Worm (Caenorhabditis elegans): ENCODE measurements around the gene gfm-1.

Gene gfm-1

ce11 chrII:13164062-13164461 is 46.8 kb downstream of the gfm-1 start:
- TF ChIP-seq flt-1 (GFP tag; IDR thresholded peaks at IDR 0.05): no peak
- no peak for TF ChIP-seq tbx-37 (GFP tag; conservative IDR thresholded peaks at IDR 0.05)
- TF ChIP-seq hmbx-1 (tag; optimal IDR thresholded peaks at IDR 0.05): no peak
- TF ChIP-seq ceh-36 (tag; optimal IDR thresholded peaks at IDR 0.05): no peak
- no peak for TF ChIP-seq scrt-1 (GFP tag; IDR thresholded peaks at IDR 0.05)
- no peak for TF ChIP-seq ets-7 (tag; optimal IDR thresholded peaks at IDR 0.05)
- no peak for TF ChIP-seq pes-1 (GFP tag; IDR thresholded peaks at IDR 0.05)
- no peak for TF ChIP-seq sea-1 (GFP tag; conservative IDR thresholded peaks at IDR 0.05)
- TF ChIP-seq hnd-1 (tag; optimal IDR thresholded peaks at IDR 0.05): no peak
- no peak for TF ChIP-seq ama-1 (optimal IDR thresholded peaks at IDR 0.05)
- TF ChIP-seq hmg-4 (GFP tag; optimal IDR thresholded peaks at IDR 0.05): no peak
- TF ChIP-seq tra-4 (tag; optimal IDR thresholded peaks at IDR 0.05): no peak
- no peak for TF ChIP-seq tbx-11 (GFP tag; IDR thresholded peaks at IDR 0.05)
- no peak for TF ChIP-seq aly-1 (tag; optimal IDR thresholded peaks at IDR 0.05)
- no peak for TF ChIP-seq F13C5.2 (tag; optimal IDR thresholded peaks at IDR 0.05)

DNA sequence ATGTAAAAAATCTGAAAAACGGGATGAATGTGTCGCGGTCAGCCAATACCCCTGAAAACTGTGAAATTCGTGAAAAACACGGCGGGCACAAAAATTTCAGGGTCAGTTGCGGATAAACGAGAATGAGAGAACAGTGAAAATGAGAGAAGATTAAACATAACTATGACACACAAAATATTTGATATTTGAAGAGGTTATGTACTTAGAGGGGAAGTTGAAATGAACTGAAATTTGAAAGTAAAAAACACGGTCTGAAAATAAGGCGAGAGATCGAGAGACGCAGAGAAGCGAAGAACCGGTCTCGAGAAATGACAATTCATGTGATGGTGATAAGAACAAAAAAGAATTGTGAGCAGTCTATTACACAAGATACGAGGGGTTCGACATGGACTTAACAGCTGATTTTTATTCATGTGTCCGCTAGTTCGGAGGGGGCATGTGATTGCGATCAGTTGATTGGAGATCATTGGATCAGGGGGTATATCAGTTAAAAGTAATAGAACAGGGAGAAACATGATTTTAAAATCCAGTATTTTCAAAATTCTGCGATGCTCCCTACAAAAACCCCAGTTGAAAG is 48.5 kb downstream of the gfm-1 start, which contains the start of gene moe-3:
Gene moe-3, minus strand, starts transcription at position 51 of the 577 bp plus-strand sequence.
- TF ChIP-seq aly-1 (tag; optimal IDR thresholded peaks at IDR 0.05) (no peak), F13C5.2 (tag; optimal IDR thresholded peaks at IDR 0.05) (no peak), pes-1 (GFP tag; IDR thresholded peaks at IDR 0.05) (no peak), ceh-13 (GFP tag; optimal IDR thresholded peaks at IDR 0.05) (no peak), ama-1 (optimal IDR thresholded peaks at IDR 0.05) (no peak), ceh-36 (tag; optimal IDR thresholded peaks at IDR 0.05) (no peak), scrt-1 (GFP tag; IDR thresholded peaks at IDR 0.05) (no peak), tra-4 (tag; optimal IDR thresholded peaks at IDR 0.05) (no peak), hmbx-1 (tag; optimal IDR thresholded peaks at IDR 0.05) (no peak), ets-7 (tag; optimal IDR thresholded peaks at IDR 0.05) (no peak), sea-1 (GFP tag; conservative IDR thresholded peaks at IDR 0.05) (no peak)

DNA sequence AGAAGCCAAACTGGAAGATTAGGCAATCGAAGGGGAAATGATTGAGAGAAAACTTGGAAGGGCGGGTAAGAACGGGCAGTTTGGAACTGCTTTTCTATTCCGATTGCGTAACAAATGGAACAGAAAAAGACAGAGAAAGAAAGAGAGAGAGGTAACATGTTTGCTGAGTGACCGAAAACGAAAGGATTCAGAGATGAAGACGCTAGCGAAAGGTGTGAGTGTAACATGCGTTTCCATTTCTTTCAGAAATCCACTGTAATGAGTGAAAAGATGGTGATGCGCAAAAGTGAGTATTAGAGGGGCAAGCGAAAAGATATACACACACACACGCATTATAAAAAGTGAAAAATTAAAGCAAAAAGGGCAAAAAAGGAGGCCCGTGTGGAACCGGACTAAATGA is 50.2 kb downstream of the gfm-1 start:
- no peak for TF ChIP-seq ceh-13 (GFP tag; optimal IDR thresholded peaks at IDR 0.05)
- TF ChIP-seq scrt-1 (GFP tag; IDR thresholded peaks at IDR 0.05): no peak
- TF ChIP-seq F13C5.2 (tag; optimal IDR thresholded peaks at IDR 0.05): no peak
- no peak for TF ChIP-seq ama-1 (optimal IDR thresholded peaks at IDR 0.05)
- no peak for TF ChIP-seq tbx-37 (GFP tag; conservative IDR thresholded peaks at IDR 0.05)
- TF ChIP-seq ets-7 (tag; optimal IDR thresholded peaks at IDR 0.05): no peak
- TF ChIP-seq hnd-1 (tag; optimal IDR thresholded peaks at IDR 0.05): no peak
- no peak for TF ChIP-seq tbx-11 (GFP tag; IDR thresholded peaks at IDR 0.05)
- TF ChIP-seq hmg-4 (GFP tag; optimal IDR thresholded peaks at IDR 0.05): no peak
- no peak for TF ChIP-seq sea-1 (GFP tag; conservative IDR thresholded peaks at IDR 0.05)
- no peak for TF ChIP-seq pes-1 (GFP tag; IDR thresholded peaks at IDR 0.05)
- no peak for TF ChIP-seq tra-4 (tag; optimal IDR thresholded peaks at IDR 0.05)
- no peak for TF ChIP-seq aly-1 (tag; optimal IDR thresholded peaks at IDR 0.05)
- no peak for TF ChIP-seq B0310.2 (tag; optimal IDR thresholded peaks at IDR 0.05)

DNA sequence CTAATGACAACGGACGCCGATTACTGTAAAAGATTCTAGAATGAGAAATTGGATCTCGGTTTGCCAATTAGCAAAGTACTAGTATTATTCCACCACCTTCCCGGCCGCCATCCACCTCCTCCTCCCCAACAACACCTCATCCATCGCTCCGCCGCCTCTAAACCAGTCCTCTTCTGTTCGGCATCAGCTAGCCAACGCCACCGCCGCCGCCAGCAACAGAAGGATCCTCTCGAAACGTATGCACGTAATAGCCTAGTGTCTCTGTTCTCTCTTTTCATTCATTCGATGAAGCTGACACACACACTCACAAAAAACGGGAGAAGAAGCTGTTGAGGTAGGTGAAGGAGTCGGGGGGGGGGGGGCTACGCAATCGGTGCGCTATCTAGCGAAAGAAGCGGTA is 53.4 kb downstream of the gfm-1 start:
- TF ChIP-seq hmbx-1 (tag; optimal IDR thresholded peaks at IDR 0.05): no peak
- no peak for TF ChIP-seq scrt-1 (GFP tag; IDR thresholded peaks at IDR 0.05)
- no peak for TF ChIP-seq sea-1 (GFP tag; conservative IDR thresholded peaks at IDR 0.05)
- TF ChIP-seq ceh-36 (tag; optimal IDR thresholded peaks at IDR 0.05): no peak
- no peak for TF ChIP-seq ama-1 (optimal IDR thresholded peaks at IDR 0.05)
- no peak for TF ChIP-seq ets-7 (tag; optimal IDR thresholded peaks at IDR 0.05)
- TF ChIP-seq aly-1 (tag; optimal IDR thresholded peaks at IDR 0.05): no peak
- no peak for TF ChIP-seq hmg-4 (GFP tag; optimal IDR thresholded peaks at IDR 0.05)
- no peak for TF ChIP-seq tbx-37 (GFP tag; conservative IDR thresholded peaks at IDR 0.05)
